Worm (Caenorhabditis elegans): Measurements from ENCODE around the gene F13A7.1.

DNA sequence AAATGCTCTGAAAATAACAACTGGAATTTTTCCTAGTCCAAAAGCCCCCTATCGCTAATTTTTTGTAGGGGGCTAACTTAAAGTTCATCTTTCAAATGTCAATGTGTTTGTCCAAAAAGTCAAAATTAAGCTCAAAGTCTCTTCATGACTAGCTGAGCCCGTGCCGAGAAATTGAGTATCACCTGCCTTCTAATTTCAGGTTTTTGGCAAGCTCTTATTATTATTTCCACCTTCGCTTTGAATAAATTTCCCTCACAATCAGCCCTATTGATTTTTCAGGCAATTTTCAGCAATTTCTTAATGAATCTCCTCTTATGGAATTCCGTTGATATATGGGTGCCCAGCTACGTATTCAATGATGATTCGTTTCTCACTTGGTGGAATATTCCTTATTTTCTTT, 21.6 kb upstream of the F13A7.1 start, which contains the start of gene sre-36:
- TF ChIP-seq elt-2 (tag; optimal IDR thresholded peaks at IDR 0.05) (no peak), nhr-11 (tag; optimal IDR thresholded peaks at IDR 0.05) (no peak), ttx-3 (tag; optimal IDR thresholded peaks at IDR 0.05) (no peak), ahr-1 (tag; optimal IDR thresholded peaks at IDR 0.05) (no peak), unc-55 (GFP tag; optimal IDR thresholded peaks at IDR 0.05) (no peak), che-1 (tag; optimal IDR thresholded peaks at IDR 0.05) (no peak), ceh-9 (tag; optimal IDR thresholded peaks at IDR 0.05) (no peak), madf-2 (tag; optimal IDR thresholded peaks at IDR 0.05) (no peak), sdc-2 (tag; optimal IDR thresholded peaks at IDR 0.05) (no peak), pha-4 (tag; optimal IDR thresholded peaks at IDR 0.05) (no peak), mec-3 (tag; optimal IDR thresholded peaks at IDR 0.05; ENCODE audit: borderline replicate concordance) (no peak), ama-1 (optimal IDR thresholded peaks at IDR 0.05) (no peak), ceh-14 (tag; optimal IDR thresholded peaks at IDR 0.05) (no peak)
